Worm (Caenorhabditis elegans) whole organism, L3 larva: ENCODE data around the gene Y73B3A.8.

Experiments
- ceh-16 ChIP-seq: sonication (generic microtip); optimal IDR thresholded peaks from 2 replicates; lab custom pipeline; 2017; ENCODE audit warnings: missing biosample characterization, missing genetic modification characterization
- fos-1 ChIP-seq: fragments of 150-350 bp; optimal IDR thresholded peaks from 2 replicates; lab custom pipeline; 2014; ENCODE audit warnings: missing biosample characterization, missing genetic modification characterization
- mdl-1 ChIP-seq: fragments of 150-350 bp; optimal IDR thresholded peaks from 2 replicates; lab custom pipeline; 2014; ENCODE audit warnings: missing biosample characterization, missing genetic modification characterization
- nhr-25 ChIP-seq: sonication (generic microtip); optimal IDR thresholded peaks from 2 replicates; lab custom pipeline; 2017; ENCODE audit warnings: missing biosample characterization, missing genetic modification characterization
- nhr-67 ChIP-seq: fragments of 150-350 bp; optimal IDR thresholded peaks from 2 replicates; lab custom pipeline; 2014; ENCODE audit warnings: missing biosample characterization, missing genetic modification characterization
- snpc-4 ChIP-seq: fragments of 150-350 bp; optimal IDR thresholded peaks from 2 replicates; lab custom pipeline; 2014; ENCODE audit warnings: missing biosample characterization, missing genetic modification characterization

DNA sequence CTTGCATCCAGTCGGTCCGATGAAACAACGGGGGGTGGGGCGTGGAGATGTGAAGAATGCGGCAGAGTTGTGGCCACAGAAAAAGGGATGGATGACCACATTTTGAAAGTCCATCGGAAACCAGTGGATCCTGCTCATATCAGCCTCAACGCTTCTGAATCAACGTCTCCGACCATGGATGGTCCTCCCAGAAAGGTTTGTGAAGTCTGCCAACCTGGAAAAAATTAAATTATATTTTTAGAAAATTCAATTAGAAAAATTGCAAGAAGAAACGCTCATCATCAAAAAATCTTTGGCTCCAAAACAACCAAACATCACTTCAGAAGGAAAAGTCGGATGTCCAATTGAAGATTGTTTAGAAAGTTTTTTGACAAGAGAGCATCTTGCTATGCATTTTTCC lies at the start of gene Y73B3A.8:
- TF ChIP-seq snpc-4 (tag; lab: Kevin White, UChicago) (no peak), mdl-1 (no peak), nhr-67 (tag; lab: Kevin White, UChicago) (no peak), fos-1 (tag; lab: Kevin White, UChicago) (no peak), ceh-16 (tag; lab: Kevin White, UChicago) (no peak), nhr-25 (tag; lab: Kevin White, UChicago) (no peak)
